Fruit fly (Drosophila melanogaster): ENCODE results near the gene Hmx.
A peak's percentile ranks its signal among the peaks of the same experiment; 100 is the strongest.

Hmx gene

DNA sequence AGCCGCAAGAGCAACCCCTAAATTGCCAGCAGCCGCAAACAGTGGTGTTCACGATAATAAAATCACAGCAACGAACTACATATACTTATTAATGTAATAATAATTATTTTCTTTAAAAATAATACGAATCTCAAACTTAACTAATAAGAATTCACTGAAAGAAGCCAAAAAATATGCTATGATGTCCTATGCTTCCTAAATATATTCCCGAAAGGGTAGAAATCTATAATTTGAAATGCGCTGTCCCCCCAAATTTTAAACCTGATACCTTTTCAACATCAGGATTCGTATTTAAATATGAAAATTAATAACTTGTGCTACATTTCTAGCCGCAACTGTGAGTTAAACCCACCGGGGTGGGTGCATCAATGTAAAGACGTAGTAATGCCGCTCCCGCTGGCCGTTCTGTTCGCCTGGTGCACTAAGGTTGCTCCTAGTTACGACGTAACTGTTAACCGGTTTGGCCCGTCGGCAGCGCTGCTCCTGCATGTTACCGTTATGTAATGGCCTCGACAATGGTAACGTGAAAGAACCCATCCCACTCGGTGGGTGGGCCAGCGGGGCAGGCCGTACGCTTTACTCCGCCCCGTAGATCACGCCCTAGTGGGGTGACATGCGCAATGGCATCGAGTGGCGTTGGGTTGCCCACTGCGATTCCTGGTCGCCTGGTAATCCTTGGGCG lies 45.6 kb downstream of the Hmx start (continued):
- peak; percentile 90 for TF ChIP-seq CG14710 (tag; optimal IDR thresholded peaks at IDR 0.05)

DNA sequence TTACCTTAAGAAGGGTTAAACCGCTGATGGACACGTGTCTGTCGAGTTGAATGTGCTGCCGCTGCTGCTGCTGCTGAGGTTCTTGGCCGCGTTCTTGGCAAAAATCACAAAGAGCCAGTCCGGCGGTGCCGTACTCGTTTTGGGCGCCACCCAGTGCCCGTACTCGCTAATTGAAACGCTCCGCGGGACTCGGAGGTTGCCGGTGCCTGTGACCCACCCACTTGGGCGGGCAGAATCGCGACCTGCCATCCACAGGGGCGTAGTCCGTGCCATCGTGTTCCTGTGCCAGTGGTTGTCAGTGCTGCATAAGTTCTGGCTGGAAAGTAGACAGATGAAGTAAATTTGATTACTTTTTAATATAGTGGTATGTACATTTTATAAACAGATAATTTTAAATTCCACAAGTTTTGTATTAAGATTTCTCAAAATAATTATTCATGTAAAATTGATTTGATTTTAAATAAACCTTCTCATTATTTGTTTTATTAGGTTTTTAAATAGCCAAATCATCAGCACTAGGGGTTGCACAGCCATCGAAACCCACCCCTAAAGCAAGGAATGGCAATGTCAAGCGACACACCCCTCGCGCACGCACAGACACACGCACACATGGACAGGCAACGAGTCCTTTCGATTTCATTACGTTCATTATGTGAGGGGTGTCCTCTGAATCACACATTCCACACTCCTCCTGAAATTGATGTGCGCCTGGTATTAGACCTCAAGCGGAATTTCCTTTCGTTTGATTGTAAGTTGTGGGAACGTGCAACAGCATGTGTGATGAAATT lies 46.3 kb downstream of the Hmx start:
- peak; percentile 84 for TF ChIP-seq nerfin-1 (tag; optimal IDR thresholded peaks at IDR 0.05)
- peak; percentile 11 for TF ChIP-seq CG6254 (GFP tag; optimal IDR thresholded peaks at IDR 0.05)
- TF ChIP-seq CG12236 (GFP tag; optimal IDR thresholded peaks at IDR 0.05), result no peak
- TF ChIP-seq pb (GFP tag; optimal IDR thresholded peaks at IDR 0.05), result no peak
- TF ChIP-seq CG13296 (GFP tag; optimal IDR thresholded peaks at IDR 0.05), result peak; percentile 16
- 0 out of 2 replicates have a peak, but pooled peaks have one; percentile 20 for TF ChIP-seq klu (GFP tag; IDR thresholded peaks at IDR 0.05)
- TF ChIP-seq seq (GFP tag; IDR thresholded peaks at IDR 0.05), result 0 out of 2 replicates have a peak, but pooled peaks have one; percentile 22
- TF ChIP-seq wdn (GFP tag; IDR thresholded peaks at IDR 0.05), result no peak
- TF ChIP-seq dati (GFP tag; IDR thresholded peaks at IDR 0.05), result no peak
- no peak for TF ChIP-seq CG14860 (GFP tag; IDR thresholded peaks at IDR 0.05; ENCODE audit: partially characterized antibody)
- TF ChIP-seq Sry-δ (GFP tag; optimal IDR thresholded peaks at IDR 0.05), result no peak
- TF ChIP-seq Optix (GFP tag; IDR thresholded peaks at IDR 0.05), result no peak
- peak; percentile 18 for TF ChIP-seq CG6683 (GFP tag; optimal IDR thresholded peaks at IDR 0.05)
- no peak for TF ChIP-seq CG8359 (GFP tag; optimal IDR thresholded peaks at IDR 0.05; ENCODE audit: borderline replicate concordance)
- peak; percentile 6 for TF ChIP-seq CG30403 (GFP tag; optimal IDR thresholded peaks at IDR 0.05)
- TF ChIP-seq emc (GFP tag; optimal IDR thresholded peaks at IDR 0.05), result no peak
- no peak for TF ChIP-seq ash1 (GFP tag; optimal IDR thresholded peaks at IDR 0.05)
- TF ChIP-seq CG8478 (optimal IDR thresholded peaks at IDR 0.05), result no peak
- 0 out of 3 replicates have a peak, but pooled peaks have one; percentile 19 for TF ChIP-seq zen2 (GFP tag; IDR thresholded peaks at IDR 0.05; ENCODE audit: partially characterized antibody)
- peak; percentile 84 for TF ChIP-seq pros (GFP tag; optimal IDR thresholded peaks at IDR 0.05)
- TF ChIP-seq Nf-YA (GFP tag; IDR thresholded peaks at IDR 0.05), result no peak
- no peak for TF ChIP-seq Hr3 (GFP tag; optimal IDR thresholded peaks at IDR 0.05)
- no peak for TF ChIP-seq CG11695 (GFP tag; IDR thresholded peaks at IDR 0.05)
- no peak for TF ChIP-seq CG7786 (GFP tag; optimal IDR thresholded peaks at IDR 0.05)
- TF ChIP-seq danr (GFP tag; IDR thresholded peaks at IDR 0.05), result no peak
- TF ChIP-seq CG10274 (GFP tag; optimal IDR thresholded peaks at IDR 0.05), result no peak
- no peak for TF ChIP-seq Spps (tag; optimal IDR thresholded peaks at IDR 0.05)
- TF ChIP-seq CG18619 (GFP tag; optimal IDR thresholded peaks at IDR 0.05), result peak; percentile 11
- peak; percentile 74 for TF ChIP-seq Blimp-1 (GFP tag; optimal IDR thresholded peaks at IDR 0.05)
- TF ChIP-seq sr (GFP tag; IDR thresholded peaks at IDR 0.05), result no peak
- peak; percentile 100 for TF ChIP-seq sd (tag; optimal IDR thresholded peaks at IDR 0.05)
- TF ChIP-seq salm (tag; optimal IDR thresholded peaks at IDR 0.05), result no peak
- peak; percentile 50 for TF ChIP-seq Hmr (GFP tag; optimal IDR thresholded peaks at IDR 0.05)
- peak; percentile 6 for TF ChIP-seq Dek (tag; optimal IDR thresholded peaks at IDR 0.05)
- no peak for TF ChIP-seq Atf3 (GFP tag; optimal IDR thresholded peaks at IDR 0.05)
- peak; percentile 40 for TF ChIP-seq CG9727 (GFP tag; optimal IDR thresholded peaks at IDR 0.05)
- TF ChIP-seq CG7839 (tag; optimal IDR thresholded peaks at IDR 0.05), result peak; percentile 48
- TF ChIP-seq dmrt11E (tag; optimal IDR thresholded peaks at IDR 0.05), result peak; percentile 22
- no peak for TF ChIP-seq CG8944 (GFP tag; optimal IDR thresholded peaks at IDR 0.05)
- no peak for TF ChIP-seq Oaz (GFP tag; IDR thresholded peaks at IDR 0.05)
- TF ChIP-seq pan (optimal IDR thresholded peaks at IDR 0.05), result no peak
- TF ChIP-seq pan (GFP tag; optimal IDR thresholded peaks at IDR 0.05 in 1 of 2, IDR thresholded peaks at IDR 0.05 in 1 of 2), result no peak
- TF ChIP-seq insv (GFP tag; optimal IDR thresholded peaks at IDR 0.05), result peak in 1 of 2 experiments; percentile 22
- no peak for TF ChIP-seq Myb (GFP tag; optimal IDR thresholded peaks at IDR 0.05)
- TF ChIP-seq CG34376 (GFP tag; optimal IDR thresholded peaks at IDR 0.05), result peak; percentile 16
